Worm (Caenorhabditis elegans): ENCODE data around the gene T23F6.2.

- no peak for TF ChIP-seq W03F9.2 (tag; optimal IDR thresholded peaks at IDR 0.05)
- TF ChIP-seq him-1 (tag; optimal IDR thresholded peaks at IDR 0.05): no peak
These were observed 23.6 kb downstream of the T23F6.2 start, which contains the start of gene C36H8.1 for ce11 chrIV:12744713-12745112.
